Fruit fly (Drosophila melanogaster): ENCODE data around the gene CG6664.
A peak's percentile ranks its signal among the peaks of the same experiment; 100 is the strongest.

The CG6664 gene

DNA sequence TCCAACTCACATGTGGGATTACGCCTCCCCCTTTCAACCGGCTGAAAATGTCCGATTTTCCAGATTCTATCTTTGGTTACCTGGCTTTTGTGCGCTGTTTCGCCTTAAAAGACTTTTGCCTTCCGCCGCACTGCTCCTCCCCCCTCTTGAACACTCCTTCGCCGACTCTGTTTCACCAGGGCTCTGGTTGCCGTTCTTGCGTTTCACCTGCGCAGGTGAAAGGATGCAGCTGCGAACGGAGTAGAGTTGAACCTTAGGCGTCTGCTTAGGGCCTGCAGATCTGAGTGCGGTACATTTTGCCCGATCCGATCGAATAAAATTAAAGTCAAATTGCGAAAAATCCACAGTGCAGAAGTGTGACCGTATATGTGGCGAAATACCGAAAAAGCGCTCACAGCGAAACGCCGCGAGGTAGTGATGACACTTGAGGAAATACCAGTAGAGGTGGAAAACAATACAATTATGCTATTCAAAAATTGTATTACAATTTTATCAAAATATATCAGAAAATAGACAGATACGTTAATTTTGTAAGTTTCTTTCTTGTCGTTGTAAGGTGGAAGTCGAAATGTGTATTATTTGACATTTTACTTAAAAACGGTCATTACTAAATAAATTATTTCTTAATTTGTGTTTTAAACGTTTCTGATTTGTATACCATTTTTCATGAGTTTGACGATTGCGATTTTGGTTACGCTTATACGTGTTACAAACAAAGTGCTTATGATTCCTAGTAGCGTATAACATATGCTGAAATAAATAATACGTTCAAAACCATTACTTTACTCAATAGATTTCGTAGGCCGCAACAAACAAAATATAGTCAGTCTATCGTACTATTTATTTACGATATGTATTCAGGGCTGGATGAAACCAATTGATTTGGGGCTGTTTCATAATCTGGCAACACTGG is at the start of gene CG6664, which contains the start of gene CG7728 (continued):
- peak; percentile 54 for TF ChIP-seq Sry-β (GFP tag; optimal IDR thresholded peaks at IDR 0.05)
- TF ChIP-seq da (GFP tag; optimal IDR thresholded peaks at IDR 0.05): no peak
- no peak for TF ChIP-seq btn (GFP tag; optimal IDR thresholded peaks at IDR 0.05)
- peak; percentile 82 for TF ChIP-seq CG4707 (GFP tag; optimal IDR thresholded peaks at IDR 0.05)
- TF ChIP-seq CG17829 (tag; optimal IDR thresholded peaks at IDR 0.05): peak; percentile 31
- TF ChIP-seq CG10462 (GFP tag; optimal IDR thresholded peaks at IDR 0.05): no peak
- TF ChIP-seq CG8359 (GFP tag; optimal IDR thresholded peaks at IDR 0.05; ENCODE audit: borderline replicate concordance): no peak
- TF ChIP-seq Myb (GFP tag; optimal IDR thresholded peaks at IDR 0.05): peak; percentile 12
- no peak for TF ChIP-seq CG7745 (tag; optimal IDR thresholded peaks at IDR 0.05)
- no peak for TF ChIP-seq ash1 (GFP tag; optimal IDR thresholded peaks at IDR 0.05)
- TF ChIP-seq CG42726 (GFP tag; IDR thresholded peaks at IDR 0.05; ENCODE audit: partially characterized antibody): 0 out of 2 replicates have a peak, but pooled peaks have one; percentile 47
- no peak for TF ChIP-seq repo (GFP tag; optimal IDR thresholded peaks at IDR 0.05)
- no peak for TF ChIP-seq eve (GFP tag; optimal IDR thresholded peaks at IDR 0.05)
- TF ChIP-seq gem (tag; optimal IDR thresholded peaks at IDR 0.05): no peak
- TF ChIP-seq slp2 (GFP tag; optimal IDR thresholded peaks at IDR 0.05): peak; percentile 18
- no peak for TF ChIP-seq ERR (GFP tag; optimal IDR thresholded peaks at IDR 0.05)
- 0 out of 2 replicates have a peak, but pooled peaks have one; percentile 14 for TF ChIP-seq nerfin-2 (GFP tag; IDR thresholded peaks at IDR 0.05; ENCODE audit: partially characterized antibody)
- no peak for TF ChIP-seq Oaz (GFP tag; IDR thresholded peaks at IDR 0.05)
- peak; percentile 47 for TF ChIP-seq CG32532 (GFP tag; IDR thresholded peaks at IDR 0.05)
- TF ChIP-seq CG8290 (GFP tag; optimal IDR thresholded peaks at IDR 0.05): peak; percentile 5
- peak; percentile 27 to 47 for TF ChIP-seq CG8290 (tag; optimal IDR thresholded peaks at IDR 0.05)
- TF ChIP-seq fd3F (GFP tag; optimal IDR thresholded peaks at IDR 0.05): peak; percentile 6
- peak; percentile 80 for TF ChIP-seq CoRest (tag; optimal IDR thresholded peaks at IDR 0.05)
- TF ChIP-seq phol (tag; optimal IDR thresholded peaks at IDR 0.05): peak; percentile 58
- TF ChIP-seq Dll (GFP tag; IDR thresholded peaks at IDR 0.05; ENCODE audit: partially characterized antibody): peak; percentile 69; the same call in 3 of the 4 replicates
- TF ChIP-seq sob (GFP tag; IDR thresholded peaks at IDR 0.05): peak; percentile 74
- TF ChIP-seq sd (tag; optimal IDR thresholded peaks at IDR 0.05): no peak
- no peak for TF ChIP-seq CG10321 (GFP tag; IDR thresholded peaks at IDR 0.05)
- no peak for TF ChIP-seq Dip2 (GFP tag; IDR thresholded peaks at IDR 0.05)
- no peak for TF ChIP-seq tap (tag; optimal IDR thresholded peaks at IDR 0.05)
- TF ChIP-seq CG1529 (GFP tag; optimal IDR thresholded peaks at IDR 0.05): peak; percentile 47
- peak; percentile 66 for TF ChIP-seq mam (GFP tag; optimal IDR thresholded peaks at IDR 0.05)
- TF ChIP-seq CG2712 (tag; optimal IDR thresholded peaks at IDR 0.05): peak; percentile 51
- peak; percentile 31; the same call in 1 of the 2 replicates for TF ChIP-seq E2f1 (GFP tag; IDR thresholded peaks at IDR 0.05)
- TF ChIP-seq gro (GFP tag; optimal IDR thresholded peaks at IDR 0.05): no peak
- no peak for TF ChIP-seq CG6765 (GFP tag; optimal IDR thresholded peaks at IDR 0.05)
- no peak for TF ChIP-seq CG7987 (GFP tag; optimal IDR thresholded peaks at IDR 0.05)
- no peak for TF ChIP-seq pfk (GFP tag; optimal IDR thresholded peaks at IDR 0.05)
- no peak for TF ChIP-seq tup (GFP tag; optimal IDR thresholded peaks at IDR 0.05)
- peak; percentile 68 for TF ChIP-seq CG18619 (GFP tag; optimal IDR thresholded peaks at IDR 0.05)
- no peak for TF ChIP-seq Hr51 (GFP tag; optimal IDR thresholded peaks at IDR 0.05)
- peak; percentile 12 for TF ChIP-seq Ets97D (GFP tag; optimal IDR thresholded peaks at IDR 0.05)
- no peak for TF ChIP-seq Kr (GFP tag; optimal IDR thresholded peaks at IDR 0.05)
- peak; percentile 29 for TF ChIP-seq jumu (GFP tag; optimal IDR thresholded peaks at IDR 0.05)
- TF ChIP-seq wdn (GFP tag; IDR thresholded peaks at IDR 0.05): no peak
- no peak for TF ChIP-seq CG3407 (GFP tag; optimal IDR thresholded peaks at IDR 0.05)
- TF ChIP-seq CG33557 (GFP tag; optimal IDR thresholded peaks at IDR 0.05): peak; percentile 55
- TF ChIP-seq NFAT (GFP tag; IDR thresholded peaks at IDR 0.05): peak; percentile 61; the same call in 1 of the 2 replicates
